Fruit fly (Drosophila melanogaster): ENCODE measurements around the gene BigH1.

dm6 chr3R:14654231-14654975, 8.8 kb upstream of the BigH1 start:
- no peak for TF ChIP-seq esn (GFP tag; optimal IDR thresholded peaks at IDR 0.05)
- TF ChIP-seq CG34406 (GFP tag; optimal IDR thresholded peaks at IDR 0.05): no peak
- TF ChIP-seq Ets21C (GFP tag; optimal IDR thresholded peaks at IDR 0.05): no peak

Data from whole organism, prepupa.